Worm (Caenorhabditis elegans) whole organism, early embryonic: ENCODE results near the gene nep-12.

Experiments used
- ama-1 ChIP-seq: fragments of 150-350 bp; optimal IDR thresholded peaks from 2 replicates; lab custom pipeline; 2014
- flt-1 ChIP-seq: fragments of 200-800 bp; sonication (Bioruptor generic); IDR thresholded peaks from 2 replicates; pipeline ENCODE4 v1.3.6; 2022; ENCODE audit warnings: missing genetic modification characterization, missing compliant biosample characterization
- tbx-37 ChIP-seq: fragments of 200-800 bp; sonication (Bioruptor generic); conservative IDR thresholded peaks from 2 replicates; pipeline ENCODE4 v1.3.6; 2022; ENCODE audit warnings: missing genetic modification reagents, missing genetic modification characterization, missing compliant biosample characterization

ce11 chrII:4818780-4819179, 34.4 kb upstream of the nep-12 start:
- no peak for TF ChIP-seq flt-1 (GFP tag; lab: Robert Waterston, UW)
- TF ChIP-seq ama-1 (lab: Kevin White, UChicago), result no peak
- no peak for TF ChIP-seq tbx-37 (GFP tag; lab: Robert Waterston, UW)
